Worm (Caenorhabditis elegans) whole organism, late embryonic: ENCODE measurements around the gene Y20C6A.1.

Source experiments
- K09A11.1 ChIP-seq: sonication (generic microtip); optimal IDR thresholded peaks from 2 replicates; lab custom pipeline; 2017; ENCODE audit warnings: antibody characterized with exemption, mild to moderate bottlenecking, missing genetic modification characterization, missing compliant biosample characterization; ENCODE audit not compliant: insufficient read depth
- Y22D7AL.16 ChIP-seq: sonication (generic microtip); optimal IDR thresholded peaks from 2 replicates; lab custom pipeline; 2016; ENCODE audit warnings: missing genetic modification characterization, missing compliant biosample characterization
- ceh-14 ChIP-seq: sonication (generic microtip); optimal IDR thresholded peaks from 2 replicates; lab custom pipeline; 2016; ENCODE audit warnings: missing genotype, missing genetic modification characterization, missing compliant biosample characterization
- ceh-18 ChIP-seq: sonication (generic microtip); optimal IDR thresholded peaks from 2 replicates; lab custom pipeline; 2016; ENCODE audit warnings: missing genetic modification characterization, missing compliant biosample characterization
- ceh-30 ChIP-seq: fragments of 150-350 bp; optimal IDR thresholded peaks from 2 replicates; lab custom pipeline; 2014; ENCODE audit warnings: missing biosample characterization, missing genetic modification characterization
- ceh-34 ChIP-seq: sonication (generic microtip); optimal IDR thresholded peaks from 2 replicates; lab custom pipeline; 2016; ENCODE audit warnings: mild to moderate bottlenecking, missing genetic modification characterization, missing compliant biosample characterization
- ceh-6 ChIP-seq: fragments of 200-800 bp; sonication (Bioruptor generic); optimal IDR thresholded peaks from 2 replicates; lab custom pipeline; 2018; ENCODE audit warnings: mild to moderate bottlenecking, missing genetic modification characterization, missing compliant biosample characterization
- elt-2 ChIP-seq: sonication (generic microtip); optimal IDR thresholded peaks from 2 replicates; lab custom pipeline; 2016; ENCODE audit warnings: missing genetic modification reagents, missing genetic modification characterization, missing compliant biosample characterization
- fkh-10 ChIP-seq: fragments of 150-350 bp; optimal IDR thresholded peaks from 2 replicates; lab custom pipeline; 2014; ENCODE audit warnings: missing biosample characterization, missing genetic modification reagents, missing genetic modification characterization
- gmeb-2 ChIP-seq: sonication (generic microtip); optimal IDR thresholded peaks from 2 replicates; lab custom pipeline; 2016; ENCODE audit warnings: missing genetic modification characterization, inconsistent platforms, missing compliant biosample characterization
- hlh-15 ChIP-seq: sonication (generic microtip); optimal IDR thresholded peaks from 2 replicates; lab custom pipeline; 2016; ENCODE audit warnings: missing genetic modification characterization, missing compliant biosample characterization
- hlh-30 ChIP-seq: sonication (generic microtip); optimal IDR thresholded peaks from 2 replicates; lab custom pipeline; 2017; ENCODE audit warnings: antibody characterized with exemption, missing genetic modification characterization, missing compliant biosample characterization; ENCODE audit not compliant: insufficient read depth
- lin-11 ChIP-seq: fragments of 200-800 bp; sonication (Bioruptor generic); optimal IDR thresholded peaks from 2 replicates; lab custom pipeline; 2018; ENCODE audit warnings: mild to moderate bottlenecking, missing genetic modification characterization, missing compliant biosample characterization
- madf-2 ChIP-seq: sonication (generic microtip); optimal IDR thresholded peaks from 2 replicates; lab custom pipeline; 2017; ENCODE audit warnings: missing genetic modification characterization, missing compliant biosample characterization
- npax-4 ChIP-seq: sonication (generic microtip); optimal IDR thresholded peaks from 2 replicates; lab custom pipeline; 2016; ENCODE audit warnings: missing genetic modification characterization, missing compliant biosample characterization
- pha-4 ChIP-seq: fragments of 150-350 bp; optimal IDR thresholded peaks from 2 replicates; lab custom pipeline; 2018; ENCODE audit warnings: missing biosample characterization, missing genetic modification reagents, missing genetic modification characterization
- pqm-1 ChIP-seq: sonication (generic microtip); optimal IDR thresholded peaks from 2 replicates; lab custom pipeline; 2016; ENCODE audit warnings: missing genetic modification characterization, missing compliant biosample characterization
- rnt-1 ChIP-seq: sonication (generic microtip); optimal IDR thresholded peaks from 2 replicates; lab custom pipeline; 2016; ENCODE audit warnings: missing genetic modification characterization, missing compliant biosample characterization
- syd-9 ChIP-seq: sonication (generic microtip); optimal IDR thresholded peaks from 2 replicates; lab custom pipeline; 2016; ENCODE audit warnings: mild to moderate bottlenecking, missing genetic modification characterization, moderate library complexity, missing compliant biosample characterization
- tbx-2 ChIP-seq: sonication (generic microtip); optimal IDR thresholded peaks from 2 replicates; lab custom pipeline; 2016; ENCODE audit warnings: missing genetic modification characterization, missing compliant biosample characterization
- unc-3 ChIP-seq, 2 experiments: fragments of 200-800 bp in 1 of 2; sonication (Bioruptor generic) in 1 of 2; sonication (generic microtip) in 1 of 2; conservative IDR thresholded peaks in 1 of 2; optimal IDR thresholded peaks in 1 of 2; 2 replicates each; pipeline versions ENCODE4 v1.3.6 to Lab custom; 2016 to 2022; ENCODE audit warnings: missing compliant biosample characterization in 2 of 2, missing genetic modification characterization in 2 of 2, missing genetic modification reagents in 1 of 2
- unc-86 ChIP-seq: sonication (generic microtip); optimal IDR thresholded peaks from 2 replicates; lab custom pipeline; 2016; ENCODE audit warnings: missing genetic modification characterization, missing compliant biosample characterization
- zip-5 ChIP-seq: sonication (generic microtip); optimal IDR thresholded peaks from 2 replicates; lab custom pipeline; 2016; ENCODE audit warnings: missing genetic modification characterization, missing compliant biosample characterization
- ztf-16 ChIP-seq: sonication (generic microtip); optimal IDR thresholded peaks from 2 replicates; lab custom pipeline; 2017; ENCODE audit warnings: missing genetic modification characterization, missing compliant biosample characterization

Gene Y20C6A.1

ce11 chrV:17331340-17331739, 45.2 kb downstream of the Y20C6A.1 start, which contains the start of gene fbxa-185:
TSS of gene fbxa-185 (plus strand) at chrV:17331640.
- TF ChIP-seq K09A11.1 (tag; lab: Kevin White, UChicago) (no peak), hlh-15 (tag; lab: Kevin White, UChicago) (no peak), madf-2 (tag; lab: Kevin White, UChicago) (no peak), lin-11 (tag; lab: Kevin White, UChicago) (no peak), ceh-18 (no peak), elt-2 (tag; lab: Kevin White, UChicago) (no peak), ceh-6 (GFP tag; lab: Kevin White, UChicago) (no peak), tbx-2 (tag; lab: Kevin White, UChicago) (no peak), ceh-14 (tag; lab: Kevin White, UChicago) (no peak)

- no peak for TF ChIP-seq ztf-16 (tag; lab: Kevin White, UChicago)
- no peak for TF ChIP-seq zip-5 (tag; lab: Kevin White, UChicago)
- TF ChIP-seq fkh-10 (GFP tag; lab: Kevin White, UChicago), result no peak
- no peak for TF ChIP-seq rnt-1 (tag; lab: Kevin White, UChicago)
Measured at ce11 chrV:17328497-17328896, 48.0 kb downstream of the Y20C6A.1 start, which contains the start of gene srg-44. TSS of gene srg-44 (plus strand) at chrV:17328797.

- TF ChIP-seq gmeb-2 (tag; lab: Kevin White, UChicago) (no peak), Y22D7AL.16 (tag; lab: Kevin White, UChicago) (no peak), npax-4 (no peak), syd-9 (tag; lab: Kevin White, UChicago) (no peak)
Measured at ce11 chrV:17327867-17328266, 48.7 kb downstream of the Y20C6A.1 start, which contains the start of gene sdz-16. TSS of gene sdz-16 (minus strand) at chrV:17327967.

ce11 chrV:17323876-17324275, 52.7 kb downstream of the Y20C6A.1 start:
- TF ChIP-seq ztf-16 (tag; lab: Kevin White, UChicago), result no peak
- TF ChIP-seq unc-86 (tag; lab: Kevin White, UChicago), result no peak
- no peak for TF ChIP-seq hlh-15 (tag; lab: Kevin White, UChicago)
- TF ChIP-seq ceh-30, result no peak

DNA sequence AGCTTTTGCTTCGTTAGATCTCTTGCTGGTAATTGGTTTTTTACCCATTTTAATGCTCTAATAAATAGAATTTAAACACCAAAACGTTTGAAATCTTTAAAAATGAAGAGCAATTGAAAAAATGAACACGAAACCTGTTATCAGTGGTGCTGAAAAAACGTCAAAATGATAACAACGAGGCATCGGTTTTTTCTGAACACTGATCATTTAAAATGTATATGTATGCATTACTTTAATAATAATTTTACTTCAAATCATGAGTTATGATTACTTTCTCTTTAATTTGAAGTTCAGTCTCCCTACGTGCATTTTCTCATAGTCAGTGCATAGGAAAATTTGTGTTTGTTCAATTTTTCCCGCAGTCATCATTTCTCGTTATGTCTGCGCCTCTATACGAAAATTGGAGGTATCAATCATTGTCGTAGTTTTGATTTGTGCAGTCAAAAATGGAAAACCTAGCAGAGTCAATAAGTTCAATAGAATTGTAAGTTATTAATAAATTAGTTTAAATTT, 54.1 kb downstream of the Y20C6A.1 start, which contains the start of gene F31E9.3:
Gene F31E9.3, plus strand, starts transcription at position 194 of the 513 bp plus-strand sequence.
- TF ChIP-seq unc-3 (GFP tag; conservative IDR thresholded peaks at IDR 0.05; lab: Robert Waterston, UW) (no peak), unc-3 (tag; optimal IDR thresholded peaks at IDR 0.05; lab: Kevin White, UChicago) (no peak), pqm-1 (tag; lab: Kevin White, UChicago) (no peak), npax-4 (no peak), hlh-30 (no peak), ceh-6 (GFP tag; lab: Kevin White, UChicago) (no peak), ceh-34 (tag; lab: Kevin White, UChicago) (no peak), gmeb-2 (tag; lab: Kevin White, UChicago) (no peak), pha-4 (tag; lab: Kevin White, UChicago) (no peak), lin-11 (tag; lab: Kevin White, UChicago) (no peak), fkh-10 (GFP tag; lab: Kevin White, UChicago) (no peak)
